Fruit fly (Drosophila melanogaster): Measurements from ENCODE around the gene Npc1a.

Npc1a gene

dm6 chr2L:10200847-10201246, 20.2 kb downstream of the Npc1a start, which contains the start of the genes Ripalpha and RpL7 (continued):
- TF ChIP-seq ken (GFP tag; IDR thresholded peaks at IDR 0.05) (peak; percentile 98), ham (GFP tag; IDR thresholded peaks at IDR 0.05) (peak; percentile 96), lola (GFP tag; optimal IDR thresholded peaks at IDR 0.05) (peak in 1 of 3 experiments; percentile 78), bcd (GFP tag; optimal IDR thresholded peaks at IDR 0.05) (peak; percentile 100), Spps (tag; optimal IDR thresholded peaks at IDR 0.05) (peak; percentile 90), CG1603 (tag; optimal IDR thresholded peaks at IDR 0.05) (peak; percentile 98), CG6175 (GFP tag; IDR thresholded peaks at IDR 0.05) (peak; percentile 97; the same call in 2 of the 3 replicates), Opbp (GFP tag; IDR thresholded peaks at IDR 0.05; ENCODE audit: partially characterized antibody) (peak; percentile 98), Sox100B (GFP tag; optimal IDR thresholded peaks at IDR 0.05) (peak; percentile 88), CG12744 (GFP tag; optimal IDR thresholded peaks at IDR 0.05) (peak; percentile 97), Blimp-1 (GFP tag; optimal IDR thresholded peaks at IDR 0.05) (peak; percentile 89), CG17385 (GFP tag; optimal IDR thresholded peaks at IDR 0.05) (peak; percentile 95), CG31388 (GFP tag; optimal IDR thresholded peaks at IDR 0.05) (peak; percentile 81), PHDP (tag; optimal IDR thresholded peaks at IDR 0.05) (peak; percentile 96), nmo (GFP tag; optimal IDR thresholded peaks at IDR 0.05) (peak; percentile 95), zen (tag; optimal IDR thresholded peaks at IDR 0.05) (peak; percentile 94), Med (GFP tag) (peak; percentile 100), ci (GFP tag; IDR thresholded peaks at IDR 0.05) (peak; percentile 100), CG12299 (tag; optimal IDR thresholded peaks at IDR 0.05) (peak; percentile 94), Doc2 (GFP tag; IDR thresholded peaks at IDR 0.05) (no peak), twi (tag; optimal IDR thresholded peaks at IDR 0.05) (peak; percentile 80), CG9932 (GFP tag; IDR thresholded peaks at IDR 0.05) (peak; percentile 98), Tbp (GFP tag; optimal IDR thresholded peaks at IDR 0.05) (no peak), CG10209 (GFP tag; optimal IDR thresholded peaks at IDR 0.05) (peak; percentile 99), ato (GFP tag; IDR thresholded peaks at IDR 0.05; ENCODE audit: partially characterized antibody) (peak; percentile 90), Hsf (GFP tag; optimal IDR thresholded peaks at IDR 0.05) (peak; percentile 98), Sin3A (optimal IDR thresholded peaks at IDR 0.05) (peak; percentile 69), Aef1 (GFP tag; IDR thresholded peaks at IDR 0.05) (peak; percentile 94), Nf-YC (tag; optimal IDR thresholded peaks at IDR 0.05) (peak; percentile 81), dan (GFP tag; IDR thresholded peaks at IDR 0.05) (no peak), CG14710 (tag; optimal IDR thresholded peaks at IDR 0.05) (peak; percentile 97), stc (GFP tag; IDR thresholded peaks at IDR 0.05) (peak; percentile 90), Bteb2 (GFP tag; optimal IDR thresholded peaks at IDR 0.05) (peak; percentile 97), grau (tag; optimal IDR thresholded peaks at IDR 0.05) (peak; percentile 88), CG32772 (GFP tag; IDR thresholded peaks at IDR 0.05) (no peak; the same call in none of the 2 replicates), Lpt (GFP tag; optimal IDR thresholded peaks at IDR 0.05) (no peak), CG10431 (GFP tag; optimal IDR thresholded peaks at IDR 0.05) (peak; percentile 97), Kr (GFP tag; optimal IDR thresholded peaks at IDR 0.05) (peak; percentile 95), pan (optimal IDR thresholded peaks at IDR 0.05) (no peak), pan (GFP tag; optimal IDR thresholded peaks at IDR 0.05 in 1 of 2, IDR thresholded peaks at IDR 0.05 in 1 of 2) (peak in 1 of 2 experiments; percentile 96), CG18764 (GFP tag; optimal IDR thresholded peaks at IDR 0.05) (peak; percentile 98), CG8765 (GFP tag; IDR thresholded peaks at IDR 0.05) (peak; percentile 88), Poxn (GFP tag; IDR thresholded peaks at IDR 0.05) (peak; percentile 90), CG2875 (GFP tag; optimal IDR thresholded peaks at IDR 0.05) (peak; percentile 99), sc (optimal IDR thresholded peaks at IDR 0.05) (no peak), sc (GFP tag; optimal IDR thresholded peaks at IDR 0.05) (peak; percentile 96), insv (GFP tag; optimal IDR thresholded peaks at IDR 0.05) (peak in 1 of 2 experiments; percentile 87), CG30020 (tag; optimal IDR thresholded peaks at IDR 0.05) (peak; percentile 78), CG17359 (tag; optimal IDR thresholded peaks at IDR 0.05) (peak; percentile 96), prd (optimal IDR thresholded peaks at IDR 0.05) (no peak), prd (GFP tag; IDR thresholded peaks at IDR 0.05) (peak; percentile 91), sima (GFP tag; optimal IDR thresholded peaks at IDR 0.05) (peak; percentile 96)
